Fruit fly (Drosophila melanogaster): ENCODE measurements around the gene CG13048.
A peak's percentile ranks its signal among the peaks of the same experiment; 100 is the strongest.

CG13048 gene

DNA sequence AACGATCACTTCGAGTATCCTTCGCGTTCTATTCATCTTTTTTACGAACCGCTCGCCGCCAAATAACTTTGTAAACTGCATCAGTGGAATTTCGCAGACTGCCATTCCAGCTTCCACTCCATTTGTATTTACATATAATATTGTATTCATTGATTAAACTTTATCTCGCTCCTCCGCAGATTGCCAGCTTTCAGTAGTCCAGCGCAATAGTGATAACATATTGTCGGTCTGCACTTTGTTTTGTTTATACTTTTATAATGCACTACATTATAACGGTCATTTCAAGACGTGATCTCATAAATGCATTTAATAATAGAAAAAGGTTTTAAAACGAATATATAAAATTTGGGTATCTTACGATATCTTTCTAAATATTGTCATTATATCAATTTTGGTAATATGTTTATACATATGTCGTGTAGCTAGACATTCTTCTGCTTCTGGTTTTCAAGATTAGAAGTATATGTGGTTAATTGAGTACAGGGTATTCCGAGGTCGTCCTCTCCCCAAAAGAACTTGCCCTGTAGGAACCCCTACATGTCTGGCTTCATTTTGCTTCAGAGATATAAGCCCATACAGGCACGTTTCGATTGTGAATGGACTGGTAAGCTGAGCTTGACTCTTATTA, 15.5 kb downstream of the CG13048 start, which contains the start of gene CG4950 (continued):
- no peak for TF ChIP-seq CG4318 (GFP tag; optimal IDR thresholded peaks at IDR 0.05)
- no peak for TF ChIP-seq CG11762 (GFP tag; optimal IDR thresholded peaks at IDR 0.05; ENCODE audit: insufficient read depth)
- no peak for TF ChIP-seq CG6854 (GFP tag; optimal IDR thresholded peaks at IDR 0.05)
- TF ChIP-seq net (GFP tag; optimal IDR thresholded peaks at IDR 0.05): peak; percentile 1
- TF ChIP-seq Ets96B (tag; optimal IDR thresholded peaks at IDR 0.05): peak; percentile 59
- no peak for TF ChIP-seq CG7368 (GFP tag; optimal IDR thresholded peaks at IDR 0.05)
- 0 out of 2 replicates have a peak, but pooled peaks have one; percentile 22 for TF ChIP-seq CG15336 (GFP tag; IDR thresholded peaks at IDR 0.05)
- peak; percentile 18 for TF ChIP-seq Hr4 (GFP tag; optimal IDR thresholded peaks at IDR 0.05)
- TF ChIP-seq CG6276 (GFP tag; optimal IDR thresholded peaks at IDR 0.05): peak; percentile 25
- TF ChIP-seq spab (GFP tag; optimal IDR thresholded peaks at IDR 0.05): peak; percentile 50
- TF ChIP-seq CG10631 (GFP tag; optimal IDR thresholded peaks at IDR 0.05): no peak
- no peak for TF ChIP-seq vri (GFP tag; optimal IDR thresholded peaks at IDR 0.05)
- no peak for TF ChIP-seq cyc (GFP tag; optimal IDR thresholded peaks at IDR 0.05)
- peak; percentile 69 for TF ChIP-seq CG3032 (tag; optimal IDR thresholded peaks at IDR 0.05)
- no peak for TF ChIP-seq salr (GFP tag; optimal IDR thresholded peaks at IDR 0.05)
- peak; percentile 31 for TF ChIP-seq achi (GFP tag; optimal IDR thresholded peaks at IDR 0.05)
- TF ChIP-seq CG34406 (GFP tag; optimal IDR thresholded peaks at IDR 0.05): peak; percentile 25
- TF ChIP-seq pdm3 (GFP tag; optimal IDR thresholded peaks at IDR 0.05): peak; percentile 47
- peak; percentile 26 for TF ChIP-seq CG6792 (GFP tag; optimal IDR thresholded peaks at IDR 0.05)
- peak; percentile 56 for TF ChIP-seq CG10669 (GFP tag; optimal IDR thresholded peaks at IDR 0.05)
- TF ChIP-seq fd59A (GFP tag; optimal IDR thresholded peaks at IDR 0.05): peak; percentile 33
- TF ChIP-seq Smox (GFP tag; optimal IDR thresholded peaks at IDR 0.05): peak; percentile 11
- TF ChIP-seq Hr38 (GFP tag; optimal IDR thresholded peaks at IDR 0.05): no peak
- no peak for TF ChIP-seq CG1621 (tag; optimal IDR thresholded peaks at IDR 0.05)
- TF ChIP-seq Met (GFP tag; optimal IDR thresholded peaks at IDR 0.05): peak; percentile 33
- TF ChIP-seq Blimp-1 (GFP tag; optimal IDR thresholded peaks at IDR 0.05): no peak
- peak; percentile 42; the same call in 1 of the 2 replicates for TF ChIP-seq Gug (GFP tag; IDR thresholded peaks at IDR 0.05)
- peak; percentile 44 for TF ChIP-seq Sox14 (GFP tag; optimal IDR thresholded peaks at IDR 0.05)
- TF ChIP-seq fd85E (GFP tag; optimal IDR thresholded peaks at IDR 0.05): no peak
- peak; percentile 39 for TF ChIP-seq Eip75B (GFP tag; optimal IDR thresholded peaks at IDR 0.05)
- peak; percentile 19 for TF ChIP-seq lz (GFP tag; optimal IDR thresholded peaks at IDR 0.05)
- TF ChIP-seq Eip93F (GFP tag; optimal IDR thresholded peaks at IDR 0.05): no peak
- TF ChIP-seq Eip78C (GFP tag): peak; percentile 87
- TF ChIP-seq dsx (GFP tag; optimal IDR thresholded peaks at IDR 0.05; ENCODE audit: poor library complexity, severe bottlenecking): peak; percentile 52
- TF ChIP-seq CG6163 (GFP tag; IDR thresholded peaks at IDR 0.05): 0 out of 3 replicates have a peak, but pooled peaks have one; percentile 20
- TF ChIP-seq CG11902 (GFP tag; optimal IDR thresholded peaks at IDR 0.05): no peak
- peak; percentile 41 for TF ChIP-seq CG6808 (GFP tag; optimal IDR thresholded peaks at IDR 0.05)
- no peak for TF ChIP-seq eg (GFP tag; IDR thresholded peaks at IDR 0.05)
- TF ChIP-seq CG3919 (GFP tag; optimal IDR thresholded peaks at IDR 0.05): peak; percentile 29
- peak; percentile 27 for TF ChIP-seq topi (GFP tag; optimal IDR thresholded peaks at IDR 0.05)
- no peak for TF ChIP-seq CG11294 (GFP tag; IDR thresholded peaks at IDR 0.05)
- TF ChIP-seq Lpt (GFP tag; optimal IDR thresholded peaks at IDR 0.05): no peak

DNA sequence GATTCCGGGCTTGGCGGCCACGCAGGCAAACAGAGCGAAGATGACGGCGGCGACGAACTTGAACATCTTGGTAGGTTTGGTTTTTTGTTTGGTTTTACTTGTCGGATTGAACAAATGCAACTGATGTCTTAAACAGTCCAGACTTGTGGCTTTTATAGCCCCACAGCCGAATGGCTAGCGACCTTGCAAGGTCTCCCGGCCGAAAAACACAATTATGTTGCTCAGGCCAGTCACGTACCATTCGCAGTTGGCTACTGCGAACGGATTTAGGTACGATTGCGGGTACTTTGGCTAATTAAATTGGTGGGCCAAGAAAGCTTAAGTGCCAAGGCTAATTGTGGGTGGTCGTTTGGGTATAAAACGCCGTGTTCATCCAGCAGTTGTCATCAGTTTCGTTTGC, 18.7 kb downstream of the CG13048 start, which contains the start of the genes CG13051 and CG13069:
Gene CG13051 (minus strand): TSS at position 101 of the 400 bp plus-strand sequence.
Gene CG13069 (plus strand): TSS at position 386 of the 400 bp plus-strand sequence.
- no peak for TF ChIP-seq Sox15 (GFP tag; optimal IDR thresholded peaks at IDR 0.05)
- TF ChIP-seq CG15336 (GFP tag; IDR thresholded peaks at IDR 0.05): no peak
- no peak for TF ChIP-seq Lpt (GFP tag; optimal IDR thresholded peaks at IDR 0.05)
- no peak for TF ChIP-seq achi (GFP tag; optimal IDR thresholded peaks at IDR 0.05)
- no peak for TF ChIP-seq CG3032 (tag; optimal IDR thresholded peaks at IDR 0.05)
- TF ChIP-seq OdsH (GFP tag; optimal IDR thresholded peaks at IDR 0.05): no peak
- no peak for TF ChIP-seq CG16779 (tag; optimal IDR thresholded peaks at IDR 0.05)
- no peak for TF ChIP-seq CG6276 (GFP tag; optimal IDR thresholded peaks at IDR 0.05)
- no peak for TF ChIP-seq CG10669 (GFP tag; optimal IDR thresholded peaks at IDR 0.05)
- no peak for TF ChIP-seq spab (GFP tag; optimal IDR thresholded peaks at IDR 0.05)
- no peak for TF ChIP-seq Eip75B (GFP tag; optimal IDR thresholded peaks at IDR 0.05)
- TF ChIP-seq Gug (GFP tag; IDR thresholded peaks at IDR 0.05): no peak

Data from whole organism, prepupa.